Worm (Caenorhabditis elegans) whole organism, midembryonic: Measurements from ENCODE around the gene srh-7.

Experiments used
- T22C8.4 ChIP-seq: fragments of 200-800 bp; sonication (Bioruptor generic); IDR thresholded peaks from 2 replicates; pipeline ENCODE4 v1.3.6; 2022; ENCODE audit warnings: missing genetic modification characterization, missing compliant biosample characterization
- cog-1 ChIP-seq: sonication (generic microtip); optimal IDR thresholded peaks from 2 replicates; lab custom pipeline; 2016; ENCODE audit warnings: missing genetic modification characterization, missing compliant biosample characterization
- flt-1 ChIP-seq: fragments of 200-800 bp; sonication (Bioruptor generic); IDR thresholded peaks from 2 replicates; pipeline ENCODE4 v1.3.6; 2022; ENCODE audit warnings: missing genetic modification characterization, missing compliant biosample characterization
- klf-2 ChIP-seq: fragments of 200-800 bp; sonication (Bioruptor generic); conservative IDR thresholded peaks from 2 replicates; pipeline ENCODE4 v1.3.6; 2022; ENCODE audit warnings: missing genetic modification reagents, missing genetic modification characterization, missing compliant biosample characterization
- med-1 ChIP-seq: sonication (generic microtip); optimal IDR thresholded peaks from 2 replicates; lab custom pipeline; 2017; ENCODE audit warnings: missing genetic modification characterization, mild to moderate bottlenecking, missing compliant biosample characterization, antibody characterized with exemption, missing genetic modification reagents; ENCODE audit not compliant: insufficient read depth
- ref-1 ChIP-seq: fragments of 200-800 bp; sonication (Bioruptor generic); conservative IDR thresholded peaks from 2 replicates; pipeline ENCODE4 v1.3.6; 2022; ENCODE audit warnings: missing genetic modification reagents, missing genetic modification characterization, missing compliant biosample characterization
- tab-1 ChIP-seq: fragments of 200-800 bp; sonication (Bioruptor generic); IDR thresholded peaks from 2 replicates; pipeline ENCODE4 v1.3.6; 2022; ENCODE audit warnings: missing genetic modification characterization, missing compliant biosample characterization
- ztf-23 ChIP-seq: fragments of 200-800 bp; sonication (Bioruptor generic); IDR thresholded peaks from 2 replicates; pipeline ENCODE4 v1.3.6; 2022; ENCODE audit warnings: missing genetic modification reagents, missing genetic modification characterization, missing compliant biosample characterization
- ztf-29 ChIP-seq: fragments of 200-800 bp; sonication (Bioruptor generic); IDR thresholded peaks from 2 replicates; pipeline ENCODE4 v1.3.6; 2022; ENCODE audit warnings: missing genetic modification reagents, missing genetic modification characterization, missing compliant biosample characterization

The srh-7 gene

DNA sequence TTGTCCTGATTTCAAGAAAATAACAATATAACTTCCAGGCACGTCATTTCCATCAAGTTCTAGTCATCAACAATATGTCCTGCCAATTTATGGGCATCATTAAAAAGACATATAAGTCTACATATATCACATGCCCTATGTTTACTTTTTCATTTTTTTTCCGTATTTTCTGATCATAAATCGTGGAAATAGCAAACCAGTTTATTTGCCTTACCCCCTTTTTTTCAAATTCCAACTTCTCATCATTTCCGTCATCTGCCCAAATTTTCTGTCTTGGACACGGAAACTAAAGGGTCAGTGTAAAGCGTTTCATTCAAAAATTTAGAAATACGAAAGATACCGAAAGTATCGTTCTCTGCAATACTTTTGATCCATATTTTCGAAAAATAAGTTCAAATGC lies 15.7 kb upstream of the srh-7 start:
- TF ChIP-seq ref-1 (GFP tag; lab: Robert Waterston, UW) (no peak), klf-2 (GFP tag; lab: Robert Waterston, UW) (no peak), med-1 (no peak), T22C8.4 (GFP tag; lab: Robert Waterston, UW) (no peak), tab-1 (no peak), ztf-29 (no peak), cog-1 (tag; lab: Kevin White, UChicago) (no peak), ztf-23 (GFP tag; lab: Robert Waterston, UW) (no peak), flt-1 (GFP tag; lab: Robert Waterston, UW) (no peak)

DNA sequence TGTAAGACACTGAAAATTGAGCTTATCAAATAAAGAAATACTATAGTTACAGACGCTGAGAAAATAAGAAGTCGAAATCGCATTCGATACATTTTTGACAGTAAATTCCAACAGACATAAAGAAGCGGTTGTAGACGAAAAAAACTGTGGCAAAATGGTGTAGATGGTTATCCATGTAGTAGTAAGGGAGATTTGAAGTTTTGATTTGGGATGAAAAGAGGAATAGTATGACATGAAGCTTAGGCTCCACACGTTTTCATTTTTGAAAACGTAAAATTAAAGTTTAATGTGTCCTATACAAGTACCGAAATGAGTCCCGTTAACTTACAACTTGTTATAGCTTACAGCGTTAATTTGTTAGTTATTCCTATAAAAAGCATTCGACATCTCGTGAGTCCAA lies 14.0 kb upstream of the srh-7 start, which contains the start of gene K09D9.9:
TSS of gene K09D9.9 (minus strand) at position 101 of the 400 bp plus-strand sequence.
- TF ChIP-seq tab-1: no peak
- no peak for TF ChIP-seq klf-2 (GFP tag; lab: Robert Waterston, UW)
- no peak for TF ChIP-seq ref-1 (GFP tag; lab: Robert Waterston, UW)
- no peak for TF ChIP-seq cog-1 (tag; lab: Kevin White, UChicago)
- TF ChIP-seq T22C8.4 (GFP tag; lab: Robert Waterston, UW): no peak
- no peak for TF ChIP-seq flt-1 (GFP tag; lab: Robert Waterston, UW)
- TF ChIP-seq ztf-23 (GFP tag; lab: Robert Waterston, UW): no peak
- TF ChIP-seq ztf-29: no peak
- no peak for TF ChIP-seq med-1

ce11 chrV:3995838-3996237 lies 12.2 kb upstream of the srh-7 start, which contains the start of gene srx-62:
Gene srx-62, minus strand, starts transcription at chrV:3995938.
- TF ChIP-seq med-1: no peak
- TF ChIP-seq klf-2 (GFP tag; lab: Robert Waterston, UW): no peak
- TF ChIP-seq tab-1: no peak
- TF ChIP-seq ztf-23 (GFP tag; lab: Robert Waterston, UW): no peak
- no peak for TF ChIP-seq cog-1 (tag; lab: Kevin White, UChicago)
- TF ChIP-seq ref-1 (GFP tag; lab: Robert Waterston, UW): no peak
- TF ChIP-seq flt-1 (GFP tag; lab: Robert Waterston, UW): no peak
- no peak for TF ChIP-seq T22C8.4 (GFP tag; lab: Robert Waterston, UW)
- no peak for TF ChIP-seq ztf-29

DNA sequence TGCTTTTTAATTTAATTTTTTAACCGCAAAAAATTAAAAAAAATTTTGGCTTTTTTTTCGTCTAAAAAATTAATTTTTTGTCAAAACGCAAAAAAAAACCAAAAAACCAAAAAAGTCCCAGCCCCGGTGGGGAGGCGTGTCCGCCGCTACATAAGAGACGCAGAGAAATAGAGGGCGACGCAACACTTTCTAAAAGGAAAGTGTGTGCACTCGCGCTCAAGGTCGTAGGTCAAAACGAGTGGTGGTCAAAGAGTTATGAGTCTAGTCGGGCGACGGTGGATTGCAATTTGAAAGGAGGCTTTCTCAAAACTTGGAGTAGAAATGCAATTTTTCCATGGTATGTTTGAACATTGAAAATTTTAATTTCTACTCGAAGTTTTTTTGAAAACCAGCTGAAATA lies 3.5 kb upstream of the srh-7 start:
- TF ChIP-seq ztf-23 (GFP tag; lab: Robert Waterston, UW) (no peak), ref-1 (GFP tag; lab: Robert Waterston, UW) (no peak)

- no peak for TF ChIP-seq tab-1
- TF ChIP-seq flt-1 (GFP tag; lab: Robert Waterston, UW): no peak
- no peak for TF ChIP-seq klf-2 (GFP tag; lab: Robert Waterston, UW)
- no peak for TF ChIP-seq cog-1 (tag; lab: Kevin White, UChicago)
- TF ChIP-seq ref-1 (GFP tag; lab: Robert Waterston, UW): no peak
- no peak for TF ChIP-seq ztf-23 (GFP tag; lab: Robert Waterston, UW)
These were observed 2.8 kb upstream of the srh-7 start, which contains the start of gene srh-8 for ce11 chrV:4005219-4005618. Gene srh-8, plus strand, starts transcription at chrV:4005519.

ce11 chrV:4010170-4010569 lies 2.1 kb downstream of the srh-7 start, which contains the start of gene srh-4:
Gene srh-4, plus strand, starts transcription at chrV:4010470.
- no peak for TF ChIP-seq cog-1 (tag; lab: Kevin White, UChicago)
- TF ChIP-seq klf-2 (GFP tag; lab: Robert Waterston, UW): no peak
- no peak for TF ChIP-seq T22C8.4 (GFP tag; lab: Robert Waterston, UW)
- no peak for TF ChIP-seq ztf-29
- no peak for TF ChIP-seq ref-1 (GFP tag; lab: Robert Waterston, UW)
- TF ChIP-seq tab-1: no peak
- no peak for TF ChIP-seq ztf-23 (GFP tag; lab: Robert Waterston, UW)
- TF ChIP-seq med-1: no peak
- TF ChIP-seq flt-1 (GFP tag; lab: Robert Waterston, UW): no peak

DNA sequence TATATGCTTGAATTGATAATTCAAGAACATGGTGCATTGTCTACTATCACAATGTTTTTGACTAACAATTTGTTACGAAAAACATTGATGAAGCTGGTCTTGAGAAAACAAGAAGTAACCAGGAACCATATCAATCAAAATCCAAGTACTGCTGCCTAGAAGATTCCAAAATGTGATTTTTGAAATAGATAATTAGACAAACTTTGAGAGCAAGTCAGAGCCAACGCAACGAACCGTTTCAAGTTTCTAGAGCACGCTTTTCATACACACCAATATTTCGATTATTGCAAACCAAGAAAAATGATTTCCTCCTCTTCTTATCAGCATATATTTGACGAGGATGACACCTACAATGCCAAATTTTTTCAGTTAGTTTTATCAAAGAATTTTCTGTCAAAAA lies 8.8 kb downstream of the srh-7 start, which contains the start of gene srw-89:
TSS of gene srw-89 (plus strand) at position 301 of the 400 bp plus-strand sequence.
- TF ChIP-seq flt-1 (GFP tag; lab: Robert Waterston, UW) (no peak), med-1 (no peak), klf-2 (GFP tag; lab: Robert Waterston, UW) (no peak), ref-1 (GFP tag; lab: Robert Waterston, UW) (no peak), ztf-23 (GFP tag; lab: Robert Waterston, UW) (no peak), cog-1 (tag; lab: Kevin White, UChicago) (no peak), ztf-29 (no peak), tab-1 (no peak), T22C8.4 (GFP tag; lab: Robert Waterston, UW) (no peak)

ce11 chrV:4018591-4018990 lies 10.6 kb downstream of the srh-7 start:
- no peak for TF ChIP-seq cog-1 (tag; lab: Kevin White, UChicago)
- no peak for TF ChIP-seq ztf-29
- no peak for TF ChIP-seq ztf-23 (GFP tag; lab: Robert Waterston, UW)
- TF ChIP-seq klf-2 (GFP tag; lab: Robert Waterston, UW): no peak
- TF ChIP-seq med-1: no peak
- TF ChIP-seq T22C8.4 (GFP tag; lab: Robert Waterston, UW): no peak
- no peak for TF ChIP-seq tab-1
- TF ChIP-seq flt-1 (GFP tag; lab: Robert Waterston, UW): no peak
- no peak for TF ChIP-seq ref-1 (GFP tag; lab: Robert Waterston, UW)

- TF ChIP-seq cog-1 (tag; lab: Kevin White, UChicago) (no peak), med-1 (no peak), flt-1 (GFP tag; lab: Robert Waterston, UW) (no peak), ref-1 (GFP tag; lab: Robert Waterston, UW) (no peak), klf-2 (GFP tag; lab: Robert Waterston, UW) (no peak), ztf-23 (GFP tag; lab: Robert Waterston, UW) (no peak), T22C8.4 (GFP tag; lab: Robert Waterston, UW) (no peak), ztf-29 (no peak), tab-1 (no peak)
These were observed 11.2 kb downstream of the srh-7 start, which contains the start of gene K09D9.3 for ce11 chrV:4019188-4019587. Gene K09D9.3, plus strand, starts transcription at chrV:4019488.

ce11 chrV:4021776-4022175 lies 13.7 kb downstream of the srh-7 start, which contains the start of gene K09D9.14:
Gene K09D9.14, minus strand, starts transcription at chrV:4021876.
- TF ChIP-seq klf-2 (GFP tag; lab: Robert Waterston, UW) (no peak), med-1 (no peak), tab-1 (no peak), ztf-29 (no peak), T22C8.4 (GFP tag; lab: Robert Waterston, UW) (no peak), ref-1 (GFP tag; lab: Robert Waterston, UW) (no peak), cog-1 (tag; lab: Kevin White, UChicago) (no peak), flt-1 (GFP tag; lab: Robert Waterston, UW) (no peak), ztf-23 (GFP tag; lab: Robert Waterston, UW) (no peak)
